Worm (Caenorhabditis elegans) whole organism, young adult: Measurements from ENCODE around the gene F41E7.7.

Experiments
- B0035.1 ChIP-seq: sonication (generic microtip); optimal IDR thresholded peaks from 2 replicates; lab custom pipeline; 2016; ENCODE audit warnings: missing genetic modification characterization, mild to moderate bottlenecking, missing compliant biosample characterization, missing genotype, missing genetic modification reagents
- B0261.1 ChIP-seq: sonication (generic microtip); optimal IDR thresholded peaks from 2 replicates; lab custom pipeline; 2016; ENCODE audit warnings: mild to moderate bottlenecking, missing genetic modification characterization, moderate library complexity, missing compliant biosample characterization
- B0336.3 ChIP-seq: fragments of 200-800 bp; sonication (Bioruptor generic); IDR thresholded peaks from 2 replicates; pipeline ENCODE4 v1.3.6; 2022; ENCODE audit warnings: missing genetic modification characterization, missing compliant biosample characterization
- C06A6.2 ChIP-seq: fragments of 200-800 bp; sonication (Bioruptor generic); conservative IDR thresholded peaks from 2 replicates; pipeline ENCODE4 v1.3.6; 2022; ENCODE audit warnings: missing genetic modification characterization, missing compliant biosample characterization
- C17E4.6 ChIP-seq: fragments of 200-800 bp; sonication (Bioruptor generic); IDR thresholded peaks from 2 replicates; pipeline ENCODE4 v1.3.6; 2022; ENCODE audit warnings: missing genetic modification reagents, missing genetic modification characterization, missing compliant biosample characterization
- F10E7.11 ChIP-seq: sonication (generic microtip); optimal IDR thresholded peaks from 2 replicates; lab custom pipeline; 2017; ENCODE audit warnings: mild to moderate bottlenecking, missing genetic modification characterization, moderate library complexity, missing compliant biosample characterization
- F33H1.4 ChIP-seq: fragments of 200-800 bp; sonication (Bioruptor generic); IDR thresholded peaks from 2 replicates; pipeline ENCODE4 v1.3.6; 2022; ENCODE audit warnings: missing genetic modification reagents, missing genetic modification characterization, missing compliant biosample characterization
- F37B4.10 ChIP-seq: fragments of 200-800 bp; sonication (Bioruptor generic); IDR thresholded peaks from 2 replicates; pipeline ENCODE4 v1.3.6; 2022; ENCODE audit warnings: missing genetic modification characterization, missing compliant biosample characterization
- F52B5.7 ChIP-seq: sonication (generic microtip); optimal IDR thresholded peaks from 2 replicates; lab custom pipeline; 2016; ENCODE audit warnings: mild to moderate bottlenecking, missing genetic modification characterization, missing compliant biosample characterization
- F57C9.4 ChIP-seq: sonication (generic microtip); optimal IDR thresholded peaks from 2 replicates; lab custom pipeline; 2017; ENCODE audit warnings: mild to moderate bottlenecking, missing genetic modification characterization, missing compliant biosample characterization
- K12H6.12 ChIP-seq: fragments of 200-800 bp; sonication (Bioruptor generic); optimal IDR thresholded peaks from 2 replicates; lab custom pipeline; 2018; ENCODE audit warnings: mild to moderate bottlenecking, missing genetic modification characterization, missing compliant biosample characterization
- T26A5.8 ChIP-seq: sonication (generic microtip); optimal IDR thresholded peaks from 2 replicates; lab custom pipeline; 2016; ENCODE audit warnings: missing genetic modification characterization, missing compliant biosample characterization
- Y53F4B.3 ChIP-seq: fragments of 200-800 bp; sonication (Bioruptor generic); IDR thresholded peaks from 2 replicates; pipeline ENCODE4 v1.3.6; 2022; ENCODE audit warnings: missing genetic modification reagents, missing genetic modification characterization, missing compliant biosample characterization
- Y95B8A.8 ChIP-seq: fragments of 200-800 bp; sonication (Bioruptor generic); IDR thresholded peaks from 2 replicates; pipeline ENCODE4 v1.3.6; 2022; ENCODE audit warnings: missing genetic modification reagents, missing genetic modification characterization, missing compliant biosample characterization
- aptf-3 ChIP-seq: fragments of 200-800 bp; sonication (Bioruptor generic); IDR thresholded peaks from 2 replicates; pipeline ENCODE4 v1.3.6; 2022; ENCODE audit warnings: missing genetic modification characterization, missing compliant biosample characterization
- attf-6 ChIP-seq: fragments of 200-800 bp; sonication (Bioruptor generic); IDR thresholded peaks from 2 replicates; pipeline ENCODE4 v1.3.6; 2022; ENCODE audit warnings: missing genetic modification reagents, missing genetic modification characterization, missing compliant biosample characterization
- bed-1 ChIP-seq: fragments of 200-800 bp; sonication (Bioruptor generic); IDR thresholded peaks from 2 replicates; pipeline ENCODE4 v1.3.6; 2022; ENCODE audit warnings: missing genetic modification reagents, missing genetic modification characterization, missing compliant biosample characterization
- ccch-3 ChIP-seq: fragments of 200-800 bp; sonication (Bioruptor generic); optimal IDR thresholded peaks from 2 replicates; lab custom pipeline; 2018; ENCODE audit warnings: mild to moderate bottlenecking, missing genetic modification characterization, missing compliant biosample characterization
- ceh-40 ChIP-seq: fragments of 200-800 bp; sonication (Bioruptor generic); IDR thresholded peaks from 2 replicates; pipeline ENCODE4 v1.3.6; 2022; ENCODE audit warnings: missing genetic modification characterization, missing compliant biosample characterization
- ceh-58 ChIP-seq: fragments of 200-800 bp; sonication (Bioruptor generic); IDR thresholded peaks from 2 replicates; pipeline ENCODE4 v1.3.6; 2022; ENCODE audit warnings: missing genetic modification characterization, missing compliant biosample characterization
- ceh-79 ChIP-seq: sonication (generic microtip); optimal IDR thresholded peaks from 2 replicates; lab custom pipeline; 2017; ENCODE audit warnings: mild to moderate bottlenecking, missing genetic modification characterization, missing compliant biosample characterization
- chd-7 ChIP-seq: sonication (generic microtip); optimal IDR thresholded peaks from 2 replicates; lab custom pipeline; 2016; ENCODE audit warnings: mild to moderate bottlenecking, missing genetic modification characterization, moderate library complexity, missing compliant biosample characterization
- dpff-1 ChIP-seq: sonication (generic microtip); optimal IDR thresholded peaks from 2 replicates; lab custom pipeline; 2017; ENCODE audit warnings: mild to moderate bottlenecking, missing genetic modification characterization, missing compliant biosample characterization
- dpl-1 ChIP-seq: fragments of 150-350 bp; optimal IDR thresholded peaks from 2 replicates; lab custom pipeline; 2014; ENCODE audit warnings: missing biosample characterization, missing genetic modification reagents, missing genetic modification characterization
- egl-44 ChIP-seq: fragments of 200-800 bp; sonication (Bioruptor generic); IDR thresholded peaks from 2 replicates; pipeline ENCODE4 v1.3.6; 2022; ENCODE audit warnings: missing genetic modification reagents, missing genetic modification characterization, missing compliant biosample characterization
- hlh-12 ChIP-seq: sonication (generic microtip); optimal IDR thresholded peaks from 2 replicates; lab custom pipeline; 2016; ENCODE audit warnings: missing genetic modification characterization, missing compliant biosample characterization
- hrde-1 ChIP-seq: sonication (generic microtip); optimal IDR thresholded peaks from 2 replicates; lab custom pipeline; 2016; ENCODE audit warnings: missing genetic modification characterization, mild to moderate bottlenecking, missing compliant biosample characterization, moderate library complexity, missing genotype, missing genetic modification reagents, borderline replicate concordance
- lin-40 ChIP-seq: sonication (generic microtip); optimal IDR thresholded peaks from 2 replicates; lab custom pipeline; 2016; ENCODE audit warnings: missing genetic modification characterization, mild to moderate bottlenecking, missing compliant biosample characterization, missing genotype, missing genetic modification reagents
- lir-1 ChIP-seq: fragments of 200-800 bp; sonication (Bioruptor generic); conservative IDR thresholded peaks from 2 replicates; pipeline ENCODE4 v1.3.6; 2022; ENCODE audit warnings: missing genetic modification reagents, missing genetic modification characterization, missing compliant biosample characterization
- lsl-1 ChIP-seq: fragments of 200-800 bp; sonication (Bioruptor generic); optimal IDR thresholded peaks from 2 replicates; lab custom pipeline; 2018; ENCODE audit warnings: mild to moderate bottlenecking, missing genetic modification characterization, moderate library complexity, missing compliant biosample characterization
- lsy-27 ChIP-seq: sonication (generic microtip); optimal IDR thresholded peaks from 2 replicates; lab custom pipeline; 2017; ENCODE audit warnings: missing genetic modification characterization, mild to moderate bottlenecking, missing compliant biosample characterization, antibody characterized with exemption, missing genotype, borderline replicate concordance; ENCODE audit not compliant: insufficient read depth
- madf-10 ChIP-seq: sonication (generic microtip); optimal IDR thresholded peaks from 2 replicates; lab custom pipeline; 2016; ENCODE audit warnings: mild to moderate bottlenecking, missing genetic modification characterization, missing compliant biosample characterization
- mcd-1 ChIP-seq: fragments of 200-800 bp; sonication (Bioruptor generic); IDR thresholded peaks from 2 replicates; pipeline ENCODE4 v1.3.6; 2022; ENCODE audit warnings: missing genetic modification reagents, missing genetic modification characterization, missing compliant biosample characterization
- mxl-1 ChIP-seq: sonication (generic microtip); optimal IDR thresholded peaks from 2 replicates; lab custom pipeline; 2016; ENCODE audit warnings: missing genetic modification characterization, missing compliant biosample characterization
- nfya-1 ChIP-seq: sonication (generic microtip); optimal IDR thresholded peaks from 2 replicates; lab custom pipeline; 2017; ENCODE audit warnings: antibody characterized with exemption, missing compliant biosample characterization, missing genetic modification characterization, borderline replicate concordance; ENCODE audit not compliant: insufficient read depth
- nfya-2 ChIP-seq: fragments of 200-800 bp; sonication (Bioruptor generic); IDR thresholded peaks from 2 replicates; pipeline ENCODE4 v1.3.6; 2022; ENCODE audit warnings: missing genetic modification reagents, missing genetic modification characterization, missing compliant biosample characterization
- nfyb-1 ChIP-seq: fragments of 200-800 bp; sonication (Bioruptor generic); IDR thresholded peaks from 2 replicates; pipeline ENCODE4 v1.3.6; 2022; ENCODE audit warnings: missing genetic modification reagents, missing genetic modification characterization, missing compliant biosample characterization
- nhr-120 ChIP-seq: fragments of 200-800 bp; sonication (Bioruptor generic); IDR thresholded peaks from 2 replicates; pipeline ENCODE4 v1.3.6; 2022; ENCODE audit warnings: missing genetic modification characterization, missing compliant biosample characterization
- nhr-80 ChIP-seq: sonication (generic microtip); optimal IDR thresholded peaks from 2 replicates; lab custom pipeline; 2016; ENCODE audit warnings: missing genetic modification characterization, missing compliant biosample characterization
- nhr-90 ChIP-seq: sonication (generic microtip); optimal IDR thresholded peaks from 2 replicates; lab custom pipeline; 2016; ENCODE audit warnings: missing genotype, mild to moderate bottlenecking, missing genetic modification characterization, missing compliant biosample characterization
- pbrm-1 ChIP-seq: fragments of 200-800 bp; sonication (Bioruptor generic); IDR thresholded peaks from 2 replicates; pipeline ENCODE4 v1.3.6; 2022; ENCODE audit warnings: missing genetic modification reagents, missing genetic modification characterization, missing compliant biosample characterization
- rcor-1 ChIP-seq: fragments of 200-800 bp; sonication (Bioruptor generic); IDR thresholded peaks from 2 replicates; pipeline ENCODE4 v1.3.6; 2022; ENCODE audit warnings: missing genetic modification reagents, missing genetic modification characterization, missing compliant biosample characterization
- sea-2 ChIP-seq: fragments of 200-800 bp; sonication (Bioruptor generic); IDR thresholded peaks from 2 replicates; pipeline ENCODE4 v1.3.6; 2022; ENCODE audit warnings: missing genetic modification characterization, missing compliant biosample characterization
- snpc-1.3 ChIP-seq: sonication (generic microtip); optimal IDR thresholded peaks from 2 replicates; lab custom pipeline; 2017; ENCODE audit warnings: missing genetic modification characterization, mild to moderate bottlenecking, missing compliant biosample characterization, antibody characterized with exemption, moderate library complexity, missing genotype, missing genetic modification reagents; ENCODE audit not compliant: insufficient read depth
- sptf-2 ChIP-seq: fragments of 200-800 bp; sonication (Bioruptor generic); optimal IDR thresholded peaks from 2 replicates; lab custom pipeline; 2018; ENCODE audit warnings: mild to moderate bottlenecking, missing genetic modification characterization, missing compliant biosample characterization
- tlf-1 ChIP-seq: fragments of 200-800 bp; sonication (Bioruptor generic); optimal IDR thresholded peaks from 2 replicates; lab custom pipeline; 2018; ENCODE audit warnings: mild to moderate bottlenecking, missing genetic modification characterization, missing compliant biosample characterization
- ztf-25 ChIP-seq: fragments of 200-800 bp; sonication (Bioruptor generic); IDR thresholded peaks from 2 replicates; pipeline ENCODE4 v1.3.6; 2022; ENCODE audit warnings: missing genetic modification reagents, missing genetic modification characterization, missing compliant biosample characterization
- ztf-28 ChIP-seq: fragments of 200-800 bp; sonication (Bioruptor generic); IDR thresholded peaks from 2 replicates; pipeline ENCODE4 v1.3.6; 2022; ENCODE audit warnings: missing genetic modification reagents, missing genetic modification characterization, missing compliant biosample characterization
- ztf-3 ChIP-seq: fragments of 200-800 bp; sonication (Bioruptor generic); optimal IDR thresholded peaks from 2 replicates; lab custom pipeline; 2018; ENCODE audit warnings: mild to moderate bottlenecking, missing genetic modification characterization, missing compliant biosample characterization
- ztf-6 ChIP-seq: fragments of 200-800 bp; sonication (Bioruptor generic); IDR thresholded peaks from 2 replicates; pipeline ENCODE4 v1.3.6; 2022; ENCODE audit warnings: missing genetic modification reagents, missing genetic modification characterization, missing compliant biosample characterization

Gene F41E7.7

ce11 chrX:10332035-10332614 is 24.5 kb downstream of the F41E7.7 start:
- TF ChIP-seq rcor-1 (no peak), nfya-2 (no peak), attf-6 (GFP tag; lab: Robert Waterston, UW) (no peak), ztf-6 (GFP tag; lab: Robert Waterston, UW) (no peak), F57C9.4 (tag; lab: Kevin White, UChicago) (no peak), pbrm-1 (no peak), hlh-12 (tag; lab: Kevin White, UChicago) (no peak), nfya-1 (no peak), nfyb-1 (no peak), ceh-79 (tag; lab: Kevin White, UChicago) (no peak), dpff-1 (tag; lab: Kevin White, UChicago) (no peak), snpc-1.3 (tag; lab: Kevin White, UChicago) (no peak), ztf-3 (GFP tag; lab: Kevin White, UChicago) (no peak), C06A6.2 (GFP tag; lab: Robert Waterston, UW) (no peak), C17E4.6 (GFP tag; lab: Robert Waterston, UW) (no peak), F37B4.10 (no peak), B0261.1 (tag; lab: Kevin White, UChicago) (no peak), nhr-80 (peak; percentile 81), chd-7 (tag; lab: Kevin White, UChicago) (no peak), sptf-2 (GFP tag; lab: Kevin White, UChicago) (no peak), ceh-40 (GFP tag; lab: Robert Waterston, UW) (no peak), ccch-3 (GFP tag; lab: Kevin White, UChicago) (no peak), F10E7.11 (tag; lab: Kevin White, UChicago) (no peak), dpl-1 (GFP tag; lab: Kevin White, UChicago) (no peak), B0336.3 (GFP tag; lab: Robert Waterston, UW) (peak; percentile 31; the same call in 1 of the 2 replicates), Y95B8A.8 (no peak), K12H6.12 (tag; lab: Kevin White, UChicago) (peak; percentile 22), lsy-27 (tag; lab: Kevin White, UChicago) (no peak), mcd-1 (GFP tag; lab: Robert Waterston, UW) (0 out of 2 replicates have a peak, but pooled peaks have one; percentile 7), lin-40 (tag; lab: Kevin White, UChicago) (peak; percentile 55), ztf-25 (GFP tag; lab: Robert Waterston, UW) (no peak), aptf-3 (no peak), lir-1 (no peak), egl-44 (GFP tag; lab: Robert Waterston, UW) (no peak), nhr-120 (GFP tag; lab: Robert Waterston, UW) (no peak), madf-10 (tag; lab: Kevin White, UChicago) (no peak), ztf-28 (GFP tag; lab: Robert Waterston, UW) (no peak), F52B5.7 (no peak), ceh-58 (no peak), tlf-1 (GFP tag; lab: Kevin White, UChicago) (no peak), bed-1 (no peak), nhr-90 (tag; lab: Kevin White, UChicago) (no peak), Y53F4B.3 (GFP tag; lab: Robert Waterston, UW) (no peak), F33H1.4 (GFP tag; lab: Robert Waterston, UW) (no peak), T26A5.8 (no peak), B0035.1 (tag; lab: Kevin White, UChicago) (no peak), hrde-1 (tag; lab: Kevin White, UChicago) (no peak), mxl-1 (tag; lab: Kevin White, UChicago) (no peak), lsl-1 (GFP tag; lab: Kevin White, UChicago) (no peak), sea-2 (no peak)
